Worm (Caenorhabditis elegans): ENCODE data around the gene srh-239.

The srh-239 gene

ce11 chrV:15431322-15432052, 14.1 kb upstream of the srh-239 start (continued):
- no peak for TF ChIP-seq egl-27 (tag; optimal IDR thresholded peaks at IDR 0.05)
- no peak for TF ChIP-seq nhr-90 (tag; optimal IDR thresholded peaks at IDR 0.05; ENCODE audit: poor library complexity)

- TF ChIP-seq lin-15B (tag; optimal IDR thresholded peaks at IDR 0.05) (no peak), elt-2 (tag; optimal IDR thresholded peaks at IDR 0.05) (peak; percentile 41), lin-35 (GFP tag; optimal IDR thresholded peaks at IDR 0.05) (peak in 1 of 2 experiments; percentile 25), pqm-1 (tag; optimal IDR thresholded peaks at IDR 0.05) (peak; percentile 46), unc-30 (tag; optimal IDR thresholded peaks at IDR 0.05) (no peak), efl-1 (optimal IDR thresholded peaks at IDR 0.05) (no peak), efl-1 (GFP tag; optimal IDR thresholded peaks at IDR 0.05 in 1 of 2) (peak in 1 of 2 experiments; percentile 4)
These were observed 13.1 kb upstream of the srh-239 start, which contains the start of gene T26H5.8 for ce11 chrV:15432457-15432856. Gene T26H5.8, minus strand, starts transcription at chrV:15432726.

ce11 chrV:15434647-15435046, 10.9 kb upstream of the srh-239 start:
- TF ChIP-seq ces-1 (GFP tag; optimal IDR thresholded peaks at IDR 0.05): no peak
- TF ChIP-seq mep-1 (tag; optimal IDR thresholded peaks at IDR 0.05): no peak
- TF ChIP-seq elt-2 (tag; optimal IDR thresholded peaks at IDR 0.05): peak; percentile 36
- TF ChIP-seq pqm-1 (tag; optimal IDR thresholded peaks at IDR 0.05): no peak

- TF ChIP-seq elt-2 (tag; optimal IDR thresholded peaks at IDR 0.05): peak; percentile 61
- no peak for TF ChIP-seq zag-1 (tag; optimal IDR thresholded peaks at IDR 0.05)
These were observed 9.4 kb upstream of the srh-239 start for ce11 chrV:15436133-15436532.

- TF ChIP-seq nhr-76 (tag; optimal IDR thresholded peaks at IDR 0.05) (no peak), ztf-4 (tag; optimal IDR thresholded peaks at IDR 0.05) (no peak), mep-1 (tag; optimal IDR thresholded peaks at IDR 0.05) (no peak), tlp-1 (tag; optimal IDR thresholded peaks at IDR 0.05) (no peak), dpl-1 (GFP tag; optimal IDR thresholded peaks at IDR 0.05) (no peak), nhr-84 (tag; optimal IDR thresholded peaks at IDR 0.05) (no peak), ces-1 (GFP tag; optimal IDR thresholded peaks at IDR 0.05) (no peak), ets-5 (GFP tag; IDR thresholded peaks at IDR 0.05) (no peak), dsc-1 (tag; optimal IDR thresholded peaks at IDR 0.05) (no peak), zag-1 (tag; optimal IDR thresholded peaks at IDR 0.05) (no peak), lsy-2 (tag; optimal IDR thresholded peaks at IDR 0.05) (no peak), nhr-47 (tag; optimal IDR thresholded peaks at IDR 0.05) (no peak), ztf-11 (tag; optimal IDR thresholded peaks at IDR 0.05) (no peak), sup-37 (GFP tag; optimal IDR thresholded peaks at IDR 0.05) (no peak), aha-1 (tag; optimal IDR thresholded peaks at IDR 0.05) (no peak), nhr-20 (tag; optimal IDR thresholded peaks at IDR 0.05) (no peak), lin-14 (GFP tag; optimal IDR thresholded peaks at IDR 0.05) (no peak), nhr-11 (tag; optimal IDR thresholded peaks at IDR 0.05) (no peak), snu-23 (GFP tag; optimal IDR thresholded peaks at IDR 0.05) (no peak), hpl-2 (GFP tag; optimal IDR thresholded peaks at IDR 0.05) (no peak)
These were observed 3.2 kb upstream of the srh-239 start for ce11 chrV:15442384-15442783.

- no peak for TF ChIP-seq lin-15B (tag; optimal IDR thresholded peaks at IDR 0.05)
- TF ChIP-seq xbp-1 (tag; optimal IDR thresholded peaks at IDR 0.05): no peak
- TF ChIP-seq skn-1 (tag; optimal IDR thresholded peaks at IDR 0.05): no peak
- no peak for TF ChIP-seq nhr-76 (tag; optimal IDR thresholded peaks at IDR 0.05)
- TF ChIP-seq egl-27 (tag; optimal IDR thresholded peaks at IDR 0.05): no peak
- no peak for TF ChIP-seq nhr-12 (tag; optimal IDR thresholded peaks at IDR 0.05)
- no peak for TF ChIP-seq sox-4 (tag; optimal IDR thresholded peaks at IDR 0.05)
- TF ChIP-seq fos-1 (tag; optimal IDR thresholded peaks at IDR 0.05): no peak
- TF ChIP-seq mdl-1 (tag; optimal IDR thresholded peaks at IDR 0.05): no peak
- TF ChIP-seq tlp-1 (tag; optimal IDR thresholded peaks at IDR 0.05): no peak
These were observed 1.8 kb upstream of the srh-239 start, which contains the start of gene T26H5.10 for ce11 chrV:15443708-15444107. Gene T26H5.10, minus strand, starts transcription at chrV:15443808.
